Fruit fly (Drosophila melanogaster): Measurements from ENCODE around the gene CG15458.

Gene CG15458

dm6 chrX:20391230-20391629 is 22.8 kb downstream of the CG15458 start:
- TF ChIP-seq amos (GFP tag; IDR thresholded peaks at IDR 0.05; ENCODE audit: partially characterized antibody) (peak; percentile 41; the same call in 1 of the 2 replicates), CG14710 (tag; optimal IDR thresholded peaks at IDR 0.05) (peak; percentile 35), CG17612 (GFP tag; IDR thresholded peaks at IDR 0.05) (no peak), CG7271 (tag; optimal IDR thresholded peaks at IDR 0.05) (no peak), chif (GFP tag; optimal IDR thresholded peaks at IDR 0.05) (no peak), Mrtf (GFP tag; IDR thresholded peaks at IDR 0.05) (no peak), knrl (GFP tag; IDR thresholded peaks at IDR 0.05; ENCODE audit: partially characterized antibody) (peak; percentile 28; the same call in 1 of the 3 replicates), CG9215 (GFP tag; IDR thresholded peaks at IDR 0.05) (no peak), Dad (GFP tag; optimal IDR thresholded peaks at IDR 0.05) (no peak), unpg (GFP tag; optimal IDR thresholded peaks at IDR 0.05) (no peak), CG7987 (GFP tag; optimal IDR thresholded peaks at IDR 0.05) (no peak), CG13287 (GFP tag; IDR thresholded peaks at IDR 0.05; ENCODE audit: partially characterized antibody) (peak; percentile 45; the same call in 1 of the 2 replicates), CG10267 (tag; optimal IDR thresholded peaks at IDR 0.05) (peak; percentile 7), CTCF (GFP tag; optimal IDR thresholded peaks at IDR 0.05) (peak; percentile 71), CG18011 (GFP tag; optimal IDR thresholded peaks at IDR 0.05) (peak; percentile 41), cad (GFP tag; optimal IDR thresholded peaks at IDR 0.05) (no peak), kni (GFP tag; optimal IDR thresholded peaks at IDR 0.05) (no peak), H2.0 (GFP tag; IDR thresholded peaks at IDR 0.05) (no peak), CG10209 (GFP tag; optimal IDR thresholded peaks at IDR 0.05) (no peak), Scr (GFP tag; IDR thresholded peaks at IDR 0.05; ENCODE audit: partially characterized antibody) (peak; percentile 17; the same call in 1 of the 2 replicates), CG11723 (GFP tag; optimal IDR thresholded peaks at IDR 0.05) (no peak), lmd (GFP tag; IDR thresholded peaks at IDR 0.05) (no peak), dimm (GFP tag; IDR thresholded peaks at IDR 0.05) (no peak), MESR4 (GFP tag; optimal IDR thresholded peaks at IDR 0.05) (peak; percentile 66), HHEX (GFP tag; optimal IDR thresholded peaks at IDR 0.05) (no peak), CG12391 (tag; optimal IDR thresholded peaks at IDR 0.05) (no peak), D19A (tag; optimal IDR thresholded peaks at IDR 0.05) (no peak), sug (tag; optimal IDR thresholded peaks at IDR 0.05) (peak; percentile 7), sisA (GFP tag; IDR thresholded peaks at IDR 0.05) (no peak), vfl (GFP tag; optimal IDR thresholded peaks at IDR 0.05) (no peak), CG10565 (GFP tag; optimal IDR thresholded peaks at IDR 0.05) (no peak), lov (optimal IDR thresholded peaks at IDR 0.05) (no peak), lov (GFP tag; IDR thresholded peaks at IDR 0.05) (no peak), trem (tag; optimal IDR thresholded peaks at IDR 0.05) (peak; percentile 28), CG1603 (tag; optimal IDR thresholded peaks at IDR 0.05) (peak; percentile 78), CG3726 (GFP tag; IDR thresholded peaks at IDR 0.05) (no peak), CG12236 (GFP tag; optimal IDR thresholded peaks at IDR 0.05) (no peak), CG34422 (GFP tag; IDR thresholded peaks at IDR 0.05) (peak; percentile 41; the same call in 1 of the 3 replicates), corto (GFP tag; optimal IDR thresholded peaks at IDR 0.05) (no peak), Hsf (GFP tag; optimal IDR thresholded peaks at IDR 0.05) (no peak), CG10321 (GFP tag; IDR thresholded peaks at IDR 0.05) (no peak), CG11696 (GFP tag; IDR thresholded peaks at IDR 0.05) (no peak), vnd (GFP tag; IDR thresholded peaks at IDR 0.05; ENCODE audit: partially characterized antibody) (no peak), CG34224 (GFP tag; IDR thresholded peaks at IDR 0.05; ENCODE audit: partially characterized antibody) (no peak), Dp (GFP tag; optimal IDR thresholded peaks at IDR 0.05) (peak; percentile 38), hbn (GFP tag; IDR thresholded peaks at IDR 0.05; ENCODE audit: partially characterized antibody) (no peak), Lpt (GFP tag; optimal IDR thresholded peaks at IDR 0.05) (no peak), CG10366 (GFP tag; IDR thresholded peaks at IDR 0.05) (no peak), Camta (GFP tag; optimal IDR thresholded peaks at IDR 0.05) (no peak), tgo (GFP tag; IDR thresholded peaks at IDR 0.05) (no peak), zen2 (GFP tag; IDR thresholded peaks at IDR 0.05; ENCODE audit: partially characterized antibody) (no peak)

Measured in whole organism, embryonic.